Worm (Caenorhabditis elegans): ENCODE data around the gene M117.4.

The M117.4 gene

DNA sequence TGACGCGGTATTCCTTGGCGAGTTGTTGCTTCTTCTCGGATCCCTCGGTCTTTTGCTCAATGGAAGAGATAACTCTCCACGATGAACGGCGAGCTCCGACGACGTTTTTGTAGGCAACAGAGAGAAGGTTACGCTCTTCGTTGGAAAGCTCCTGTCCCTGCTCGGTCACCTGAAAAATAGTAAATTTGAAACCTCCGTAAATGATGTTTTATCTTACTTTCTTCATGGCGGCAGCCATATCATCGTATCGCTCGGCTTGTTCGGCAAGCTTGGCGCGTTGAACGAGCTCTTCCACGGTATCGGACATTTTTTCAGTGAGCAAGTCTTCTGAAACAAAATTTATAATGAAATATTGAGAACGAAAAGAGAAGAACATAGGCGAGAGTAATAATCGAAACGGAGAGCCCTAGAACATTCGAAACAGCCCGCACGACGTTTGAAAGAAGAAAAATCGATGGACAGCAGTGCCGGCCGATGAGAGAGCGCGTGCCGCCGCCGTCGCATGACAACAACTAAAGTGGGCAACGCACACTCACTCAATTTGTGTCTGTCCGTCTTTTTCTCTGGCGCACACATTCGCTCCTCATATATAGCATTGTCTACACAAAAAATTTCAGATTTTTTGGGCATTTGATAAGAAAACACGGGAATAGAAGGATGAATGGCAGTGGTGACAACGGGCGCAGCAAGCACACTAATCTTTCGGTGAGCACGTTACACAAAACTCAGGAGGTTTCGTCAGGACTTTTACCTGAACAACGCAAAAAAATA lies 11.6 kb downstream of the M117.4 start, which contains the start of the genes par-5 and M117.3 (continued):
- TF ChIP-seq sox-2 (GFP tag; IDR thresholded peaks at IDR 0.05) (no peak), eyg-1 (tag; optimal IDR thresholded peaks at IDR 0.05) (no peak), ceh-24 (tag; optimal IDR thresholded peaks at IDR 0.05) (no peak), hlh-15 (tag; optimal IDR thresholded peaks at IDR 0.05) (no peak), zip-5 (tag; optimal IDR thresholded peaks at IDR 0.05) (no peak), pqm-1 (tag; optimal IDR thresholded peaks at IDR 0.05) (peak; percentile 20), elt-2 (tag; optimal IDR thresholded peaks at IDR 0.05) (peak; percentile 1), ahr-1 (tag; optimal IDR thresholded peaks at IDR 0.05) (no peak), ztf-16 (tag; optimal IDR thresholded peaks at IDR 0.05) (no peak), pros-1 (tag; optimal IDR thresholded peaks at IDR 0.05) (no peak), dmd-4 (tag; optimal IDR thresholded peaks at IDR 0.05; ENCODE audit: borderline replicate concordance) (no peak), C08G9.2 (tag; optimal IDR thresholded peaks at IDR 0.05) (no peak), hlh-30 (tag; optimal IDR thresholded peaks at IDR 0.05; ENCODE audit: insufficient read depth) (peak; percentile 92), pag-3 (tag; optimal IDR thresholded peaks at IDR 0.05; ENCODE audit: borderline replicate concordance) (no peak), ets-4 (tag; optimal IDR thresholded peaks at IDR 0.05) (no peak), fkh-6 (tag; optimal IDR thresholded peaks at IDR 0.05) (no peak), hlh-13 (GFP tag; optimal IDR thresholded peaks at IDR 0.05) (no peak)

ce11 chrIV:11820067-11820913 lies 13.1 kb downstream of the M117.4 start:
- TF ChIP-seq ama-1 (optimal IDR thresholded peaks at IDR 0.05) (peak; percentile 63), pat-9 (tag; optimal IDR thresholded peaks at IDR 0.05) (no peak)

DNA sequence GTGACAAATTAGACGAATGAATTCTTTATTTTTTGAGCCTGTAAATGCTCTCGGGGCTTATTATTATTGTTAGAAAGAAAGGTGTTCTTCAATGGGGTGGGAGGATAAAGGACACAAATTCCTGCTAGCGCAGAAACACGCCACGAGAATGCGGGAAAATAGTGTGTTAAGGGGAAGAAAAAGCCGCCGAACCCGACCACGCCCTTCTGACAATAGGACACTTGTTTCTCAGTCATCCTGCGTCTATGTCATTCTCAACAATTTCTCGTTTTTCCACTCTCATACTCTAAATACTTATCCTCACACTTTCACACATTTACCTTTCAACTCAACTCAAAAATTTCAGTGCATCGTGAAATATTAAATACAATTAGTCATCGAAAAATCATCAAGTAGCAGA lies 19.5 kb downstream of the M117.4 start, which contains the start of gene M117.1:
TSS of gene M117.1 (plus strand) at position 347 of the 400 bp plus-strand sequence.
- TF ChIP-seq unc-55 (GFP tag; optimal IDR thresholded peaks at IDR 0.05) (no peak), zip-5 (tag; optimal IDR thresholded peaks at IDR 0.05) (no peak), npax-4 (tag; optimal IDR thresholded peaks at IDR 0.05) (no peak), elt-2 (tag; optimal IDR thresholded peaks at IDR 0.05) (no peak), sox-4 (tag; optimal IDR thresholded peaks at IDR 0.05) (no peak), nhr-232 (tag; optimal IDR thresholded peaks at IDR 0.05) (no peak), rnt-1 (tag; optimal IDR thresholded peaks at IDR 0.05) (no peak), hlh-6 (tag; optimal IDR thresholded peaks at IDR 0.05) (no peak), ceh-24 (tag; optimal IDR thresholded peaks at IDR 0.05) (no peak), sdc-2 (tag; optimal IDR thresholded peaks at IDR 0.05) (no peak), ets-4 (tag; optimal IDR thresholded peaks at IDR 0.05) (no peak), hlh-13 (GFP tag; optimal IDR thresholded peaks at IDR 0.05) (no peak), ceh-45 (GFP tag; IDR thresholded peaks at IDR 0.05) (no peak), syd-9 (tag; optimal IDR thresholded peaks at IDR 0.05) (no peak), sox-2 (GFP tag; IDR thresholded peaks at IDR 0.05) (no peak), pros-1 (tag; optimal IDR thresholded peaks at IDR 0.05) (no peak)

ce11 chrIV:11812017-11812416 lies 21.3 kb downstream of the M117.4 start:
- TF ChIP-seq Y22D7AL.16 (tag; optimal IDR thresholded peaks at IDR 0.05) (no peak), hlh-13 (GFP tag; optimal IDR thresholded peaks at IDR 0.05) (no peak), hlh-8 (tag; optimal IDR thresholded peaks at IDR 0.05) (no peak), lin-11 (tag; optimal IDR thresholded peaks at IDR 0.05) (no peak), pax-1 (tag; optimal IDR thresholded peaks at IDR 0.05) (no peak), tbx-7 (tag; optimal IDR thresholded peaks at IDR 0.05) (no peak), fkh-10 (GFP tag; optimal IDR thresholded peaks at IDR 0.05) (no peak), C08G9.2 (tag; optimal IDR thresholded peaks at IDR 0.05) (no peak), syd-9 (tag; optimal IDR thresholded peaks at IDR 0.05) (no peak), pha-2 (tag; optimal IDR thresholded peaks at IDR 0.05) (no peak), unc-55 (GFP tag; optimal IDR thresholded peaks at IDR 0.05) (no peak), ceh-24 (tag; optimal IDR thresholded peaks at IDR 0.05) (no peak), pag-3 (tag; optimal IDR thresholded peaks at IDR 0.05; ENCODE audit: borderline replicate concordance) (no peak), ceh-2 (tag; optimal IDR thresholded peaks at IDR 0.05) (no peak)
